Worm (Caenorhabditis elegans) whole organism, mixed stage, embryonic: ENCODE data around the gene nduv-2.

Experiments
- elt-3 ChIP-seq: fragments of 150-350 bp; optimal IDR thresholded peaks from 2 replicates; lab custom pipeline; 2014; ENCODE audit warnings: missing biosample characterization, missing genetic modification characterization
- lin-13 ChIP-seq: fragments of 150-350 bp; optimal IDR thresholded peaks from 2 replicates; lab custom pipeline; 2014; ENCODE audit warnings: missing biosample characterization, missing genetic modification characterization
- lsy-2 ChIP-seq: fragments of 150-350 bp; optimal IDR thresholded peaks from 2 replicates; lab custom pipeline; 2014; ENCODE audit warnings: missing biosample characterization, missing genetic modification characterization
- mab-5 ChIP-seq: fragments of 150-350 bp; optimal IDR thresholded peaks from 2 replicates; lab custom pipeline; 2014; ENCODE audit warnings: missing biosample characterization, missing genetic modification characterization
- nhr-12 ChIP-seq: fragments of 150-350 bp; optimal IDR thresholded peaks from 2 replicates; lab custom pipeline; 2014; ENCODE audit warnings: missing biosample characterization, missing genetic modification characterization
- nhr-28 ChIP-seq: fragments of 150-350 bp; optimal IDR thresholded peaks from 2 replicates; lab custom pipeline; 2014; ENCODE audit warnings: missing biosample characterization, missing genetic modification characterization
- nhr-76 ChIP-seq: sonication (generic microtip); optimal IDR thresholded peaks from 2 replicates; lab custom pipeline; 2017; ENCODE audit warnings: missing biosample characterization, missing genetic modification characterization
- sem-2 ChIP-seq: fragments of 200-800 bp; sonication (Bioruptor generic); optimal IDR thresholded peaks from 2 replicates; lab custom pipeline; 2018; ENCODE audit warnings: mild to moderate bottlenecking, missing genetic modification characterization, missing compliant biosample characterization
- unc-62 ChIP-seq: fragments of 150-350 bp; optimal IDR thresholded peaks from 2 replicates; lab custom pipeline; 2014; ENCODE audit warnings: missing biosample characterization, missing genetic modification reagents, missing genetic modification characterization
- ztf-11 ChIP-seq: fragments of 150-350 bp; optimal IDR thresholded peaks from 2 replicates; lab custom pipeline; 2014; ENCODE audit warnings: missing biosample characterization, missing genetic modification characterization

DNA sequence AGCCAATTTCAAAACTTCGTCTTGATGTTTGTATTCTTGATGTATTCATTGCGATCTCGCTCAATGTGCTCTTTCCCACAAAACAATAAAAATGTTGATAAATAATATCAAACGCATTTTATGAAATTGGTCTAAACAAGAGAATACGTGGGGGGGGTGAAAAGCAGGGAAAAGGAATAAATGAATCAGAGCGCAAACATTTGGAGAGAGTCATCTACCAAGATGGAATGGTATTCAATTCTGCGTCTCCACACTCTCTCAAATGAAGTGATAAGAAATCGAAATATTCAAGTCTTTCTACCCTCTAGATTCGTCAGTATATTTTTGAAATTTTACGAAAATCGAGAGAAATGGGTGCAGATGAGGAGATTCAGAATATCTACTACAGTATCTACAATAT lies 44.7 kb downstream of the nduv-2 start, which contains the start of gene C50B8.5:
- TF ChIP-seq elt-3 (tag; lab: Kevin White, UChicago) = no peak
- no peak for TF ChIP-seq lsy-2
- no peak for TF ChIP-seq unc-62 (GFP tag; lab: Kevin White, UChicago)
- no peak for TF ChIP-seq lin-13
- no peak for TF ChIP-seq nhr-76
- no peak for TF ChIP-seq nhr-12 (tag; lab: Kevin White, UChicago)
- no peak for TF ChIP-seq mab-5 (tag; lab: Kevin White, UChicago)
- no peak for TF ChIP-seq ztf-11 (tag; lab: Kevin White, UChicago)
- TF ChIP-seq nhr-28 = no peak
- no peak for TF ChIP-seq sem-2 (GFP tag; lab: Kevin White, UChicago)
